Fruit fly (Drosophila melanogaster) whole organism, prepupa: ENCODE measurements around the gene U4-U6-60K.

Experiments
- CG32006 ChIP-seq: fragments of 200-800 bp; sonication (Bioruptor generic); optimal IDR thresholded peaks from 3 replicates; lab custom pipeline; 2017; ENCODE audit warnings: missing biosample characterization, mild to moderate bottlenecking, missing genetic modification characterization
- CG34406 ChIP-seq: fragments of 200-800 bp; sonication (Bioruptor generic); optimal IDR thresholded peaks from 3 replicates; lab custom pipeline; 2016; ENCODE audit warnings: missing biosample characterization, missing genetic modification characterization
- CG6163 ChIP-seq: fragments of 200-800 bp; sonication (Bioruptor generic); IDR thresholded peaks from 3 replicates; pipeline ENCODE4 v1.3.6; 2022; ENCODE audit warnings: missing biosample characterization, missing genetic modification characterization
- CG6854 ChIP-seq: fragments of 200-800 bp; sonication (Bioruptor generic); optimal IDR thresholded peaks from 2 replicates; lab custom pipeline; 2017; ENCODE audit warnings: missing biosample characterization, mild to moderate bottlenecking, missing genetic modification characterization
- Ets21C ChIP-seq: fragments of 200-800 bp; sonication (Bioruptor generic); optimal IDR thresholded peaks from 3 replicates; lab custom pipeline; 2016; ENCODE audit warnings: missing biosample characterization, missing genetic modification characterization
- Smox ChIP-seq: fragments of 200-800 bp; sonication (Bioruptor generic); optimal IDR thresholded peaks from 3 replicates; lab custom pipeline; 2016; ENCODE audit warnings: missing biosample characterization, missing genetic modification characterization
- pdm3 ChIP-seq: fragments of 200-800 bp; sonication (Bioruptor generic); optimal IDR thresholded peaks from 3 replicates; lab custom pipeline; 2016; ENCODE audit warnings: missing biosample characterization, missing genetic modification characterization
- salr ChIP-seq, 2 experiments: fragments of 200-800 bp; sonication (Bioruptor generic); optimal IDR thresholded peaks; 3 replicates each; lab custom pipeline; 2016 to 2018; ENCODE audit warnings: missing biosample characterization in 2 of 2, missing genetic modification characterization in 2 of 2, mild to moderate bottlenecking in 1 of 2

DNA sequence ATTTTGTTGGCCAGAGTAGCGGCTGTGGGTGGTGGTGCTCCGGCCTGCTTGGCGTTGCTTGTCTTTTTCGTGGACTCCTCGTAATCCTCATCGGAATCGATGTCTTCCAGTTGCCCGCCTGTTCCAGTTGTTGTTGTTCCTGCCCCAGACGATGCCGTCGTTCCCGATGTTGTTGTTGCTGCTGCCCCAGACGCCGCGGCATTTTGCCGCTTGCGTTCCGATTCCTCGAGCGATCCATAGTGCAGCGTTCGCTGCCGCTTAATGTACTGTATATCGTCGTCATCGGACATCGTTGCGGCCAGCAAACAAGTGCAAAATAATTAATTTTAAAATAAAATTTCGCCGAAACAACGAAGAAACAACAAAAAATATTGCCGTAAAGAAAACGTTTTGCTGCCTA is 220 bp downstream of the U4-U6-60K start:
- TF ChIP-seq CG32006 (GFP tag; lab: Kevin White, UChicago) (no peak), salr (GFP tag; optimal IDR thresholded peaks at IDR 0.05; lab: Kevin White, UChicago) (no peak), pdm3 (GFP tag; lab: Kevin White, UChicago) (no peak), CG6854 (GFP tag; lab: Kevin White, UChicago) (peak; percentile 23), CG34406 (GFP tag; lab: Kevin White, UChicago) (no peak), Ets21C (GFP tag; lab: Kevin White, UChicago) (no peak), CG6163 (GFP tag; lab: Robert Waterston, UW) (no peak), Smox (GFP tag; lab: Kevin White, UChicago) (no peak)
